Fruit fly (Drosophila melanogaster) whole organism: ENCODE data around the gene betaGlu.

Experiments used
- CG8478 ChIP-seq: fragments of >200 bp; optimal IDR thresholded peaks from 2 replicates; lab custom pipeline; 2018; ENCODE audit warnings: inconsistent platforms
- EcR ChIP-seq, 2 experiments: fragments of >200 bp; optimal IDR thresholded peaks; 2 replicates each; lab custom pipeline; 2017; ENCODE audit warnings: missing biosample characterization in 2 of 2, missing genetic modification characterization in 2 of 2, missing genetic modification reagents in 2 of 2
- pan ChIP-seq: fragments of >200 bp; optimal IDR thresholded peaks from 2 replicates; lab custom pipeline; 2017
- usp ChIP-seq: fragments of >200 bp; optimal IDR thresholded peaks from 2 replicates; lab custom pipeline; 2017; ENCODE audit warnings: missing biosample characterization, missing genetic modification characterization, mixed read lengths

- TF ChIP-seq usp (GFP tag; lab: Kevin White, UChicago) (no peak), CG8478 (lab: Kevin White, UChicago) (no peak), pan (lab: Kevin White, UChicago) (no peak), EcR (GFP tag; optimal IDR thresholded peaks at IDR 0.05; lab: Kevin White, UChicago) (no peak)
Observed at dm6 chr3R:31744044-31744652, 27.5 kb downstream of the betaGlu start, which contains the start of gene CG1896.
